Worm (Caenorhabditis elegans) whole organism, L1 larva: ENCODE results near the gene nhr-205.
A peak's percentile ranks its signal among the peaks of the same experiment; 100 is the strongest.

Experiments
- F16B12.6 ChIP-seq: fragments of 150-350 bp; optimal IDR thresholded peaks from 2 replicates; lab custom pipeline; 2014; ENCODE audit warnings: missing biosample characterization, missing genetic modification characterization
- aha-1 ChIP-seq: fragments of 150-350 bp; optimal IDR thresholded peaks from 2 replicates; lab custom pipeline; 2014; ENCODE audit warnings: missing biosample characterization, missing genetic modification characterization
- aly-2 ChIP-seq: fragments of 150-350 bp; optimal IDR thresholded peaks from 2 replicates; lab custom pipeline; 2014; ENCODE audit warnings: missing biosample characterization, missing genetic modification characterization
- ama-1 ChIP-seq: fragments of 150-350 bp; optimal IDR thresholded peaks from 2 replicates; lab custom pipeline; 2014
- blmp-1 ChIP-seq: fragments of 150-350 bp; optimal IDR thresholded peaks from 2 replicates; lab custom pipeline; 2014; ENCODE audit warnings: missing biosample characterization, missing genetic modification characterization
- ceh-88 ChIP-seq: fragments of 200-800 bp; sonication (Bioruptor generic); IDR thresholded peaks from 2 replicates; pipeline ENCODE4 v1.3.6; 2022; ENCODE audit warnings: missing genetic modification characterization, missing compliant biosample characterization
- ces-1 ChIP-seq: fragments of 150-350 bp; optimal IDR thresholded peaks from 2 replicates; lab custom pipeline; 2014; ENCODE audit warnings: missing biosample characterization, missing genetic modification reagents, missing genetic modification characterization
- dpl-1 ChIP-seq, 3 experiments: fragments of 150-350 bp in 2 of 3; sonication (generic microtip) in 1 of 3; optimal IDR thresholded peaks; 2 replicates each; lab custom pipeline; 2014 to 2017; ENCODE audit warnings: missing biosample characterization in 3 of 3, missing genetic modification characterization in 3 of 3, missing genetic modification reagents in 3 of 3
- dsc-1 ChIP-seq: sonication (generic microtip); optimal IDR thresholded peaks from 2 replicates; lab custom pipeline; 2016; ENCODE audit warnings: mild to moderate bottlenecking, missing genetic modification characterization, missing compliant biosample characterization
- efl-1 ChIP-seq, 4 experiments: fragments of 150-350 bp; optimal IDR thresholded peaks in 3 of 4; peaks in 1 of 4; 1 replicate in 1 of 4; 2 replicates in 3 of 4; lab custom pipeline; 2014; ENCODE audit warnings: missing biosample characterization in 2 of 4, missing genetic modification characterization in 2 of 4, missing genetic modification reagents in 2 of 4
- egl-13 ChIP-seq: sonication (generic microtip); optimal IDR thresholded peaks from 2 replicates; lab custom pipeline; 2016; ENCODE audit warnings: missing genotype, missing genetic modification reagents, missing genetic modification characterization, missing compliant biosample characterization
- elt-3 ChIP-seq, 6 experiments: fragments of 150-350 bp in 1 of 6; sonication (generic microtip); optimal IDR thresholded peaks; 2 replicates each; lab custom pipeline; 2017 to 2018; ENCODE audit warnings: missing biosample characterization in 6 of 6, missing genetic modification characterization in 6 of 6, inconsistent platforms in 1 of 6
- ets-5 ChIP-seq: fragments of 200-800 bp; sonication (Bioruptor generic); IDR thresholded peaks from 2 replicates; pipeline ENCODE4 v1.3.6; 2022; ENCODE audit warnings: missing genetic modification characterization, missing compliant biosample characterization
- fkh-4 ChIP-seq: sonication (generic microtip); optimal IDR thresholded peaks from 2 replicates; lab custom pipeline; 2016; ENCODE audit warnings: missing compliant biosample characterization, missing genetic modification characterization, borderline replicate concordance
- grh-1 ChIP-seq: fragments of 200-800 bp; sonication (Bioruptor generic); IDR thresholded peaks from 2 replicates; pipeline ENCODE4 v1.3.6; 2022; ENCODE audit warnings: missing genetic modification reagents, missing genetic modification characterization, missing compliant biosample characterization
- hlh-17 ChIP-seq: fragments of 200-800 bp; sonication (Bioruptor generic); optimal IDR thresholded peaks from 2 replicates; lab custom pipeline; 2018; ENCODE audit warnings: missing genetic modification characterization, mild to moderate bottlenecking, missing compliant biosample characterization, moderate library complexity, borderline replicate concordance
- lin-14 ChIP-seq: fragments of 200-800 bp; sonication (Bioruptor generic); optimal IDR thresholded peaks from 2 replicates; lab custom pipeline; 2018; ENCODE audit warnings: mild to moderate bottlenecking, missing genetic modification characterization, moderate library complexity, missing compliant biosample characterization
- lin-39 ChIP-seq: fragments of 150-350 bp; optimal IDR thresholded peaks from 2 replicates; lab custom pipeline; 2014; ENCODE audit warnings: missing biosample characterization, missing genetic modification reagents, missing genetic modification characterization
- lsy-2 ChIP-seq, 2 experiments: fragments of 150-350 bp; optimal IDR thresholded peaks; 2 replicates each; lab custom pipeline; 2014; ENCODE audit warnings: missing biosample characterization in 2 of 2, missing genetic modification characterization in 2 of 2
- mef-2 ChIP-seq: fragments of 150-350 bp; optimal IDR thresholded peaks from 2 replicates; lab custom pipeline; 2014; ENCODE audit warnings: missing biosample characterization, missing genetic modification characterization
- mep-1 ChIP-seq: fragments of 150-350 bp; optimal IDR thresholded peaks from 2 replicates; lab custom pipeline; 2014; ENCODE audit warnings: missing biosample characterization, missing genetic modification characterization
- nhr-20 ChIP-seq: sonication (generic microtip); optimal IDR thresholded peaks from 2 replicates; lab custom pipeline; 2016; ENCODE audit warnings: mild to moderate bottlenecking, missing genetic modification characterization, missing compliant biosample characterization
- nhr-71 ChIP-seq: sonication (generic microtip); optimal IDR thresholded peaks from 2 replicates; lab custom pipeline; 2016; ENCODE audit warnings: mild to moderate bottlenecking, missing genetic modification characterization, moderate library complexity, missing compliant biosample characterization
- nhr-76 ChIP-seq: sonication (generic microtip); optimal IDR thresholded peaks from 2 replicates; lab custom pipeline; 2017; ENCODE audit warnings: missing biosample characterization, missing genetic modification characterization
- nhr-85 ChIP-seq: sonication (generic microtip); peaks from one replicate; lab custom pipeline; 2016; ENCODE audit warnings: missing genetic modification characterization, inconsistent platforms, missing compliant biosample characterization
- pag-3 ChIP-seq: sonication (generic microtip); optimal IDR thresholded peaks from 2 replicates; lab custom pipeline; 2017; ENCODE audit warnings: missing genetic modification characterization, mild to moderate bottlenecking, missing compliant biosample characterization, antibody characterized with exemption, borderline replicate concordance; ENCODE audit not compliant: insufficient read depth
- rnt-1 ChIP-seq: sonication (generic microtip); optimal IDR thresholded peaks from 2 replicates; lab custom pipeline; 2016; ENCODE audit warnings: mild to moderate bottlenecking, missing genetic modification characterization, moderate library complexity, missing compliant biosample characterization
- skn-1 ChIP-seq: fragments of 150-350 bp; optimal IDR thresholded peaks from 2 replicates; lab custom pipeline; 2014; ENCODE audit warnings: missing biosample characterization, missing genetic modification characterization
- snpc-4 ChIP-seq: fragments of 150-350 bp; optimal IDR thresholded peaks from 2 replicates; lab custom pipeline; 2014; ENCODE audit warnings: missing biosample characterization, missing genetic modification characterization
- snu-23 ChIP-seq: sonication (generic microtip); optimal IDR thresholded peaks from 2 replicates; lab custom pipeline; 2016; ENCODE audit warnings: missing genetic modification characterization, missing compliant biosample characterization
- sox-4 ChIP-seq: sonication (generic microtip); optimal IDR thresholded peaks from 2 replicates; lab custom pipeline; 2016; ENCODE audit warnings: missing genetic modification characterization, missing compliant biosample characterization
- tbx-2 ChIP-seq: sonication (generic microtip); optimal IDR thresholded peaks from 2 replicates; lab custom pipeline; 2016; ENCODE audit warnings: missing genetic modification characterization, missing compliant biosample characterization
- unc-130 ChIP-seq: fragments of 150-350 bp; optimal IDR thresholded peaks from 2 replicates; lab custom pipeline; 2017; ENCODE audit warnings: missing biosample characterization, missing genetic modification characterization, inconsistent platforms
- unc-62 ChIP-seq: fragments of 150-350 bp; optimal IDR thresholded peaks from 2 replicates; lab custom pipeline; 2014; ENCODE audit warnings: missing biosample characterization, missing genetic modification reagents, missing genetic modification characterization
- unc-86 ChIP-seq: sonication (generic microtip); optimal IDR thresholded peaks from 2 replicates; lab custom pipeline; 2016; ENCODE audit warnings: missing genetic modification characterization, missing compliant biosample characterization
- vab-15 ChIP-seq: sonication (generic microtip); optimal IDR thresholded peaks from 2 replicates; lab custom pipeline; 2017; ENCODE audit warnings: missing genotype, mild to moderate bottlenecking, missing genetic modification characterization, missing compliant biosample characterization
- zag-1 ChIP-seq: fragments of 150-350 bp; optimal IDR thresholded peaks from 2 replicates; lab custom pipeline; 2014; ENCODE audit warnings: missing biosample characterization, missing genetic modification characterization
- ztf-4 ChIP-seq: fragments of 150-350 bp; optimal IDR thresholded peaks from 2 replicates; lab custom pipeline; 2014; ENCODE audit warnings: missing biosample characterization, missing genetic modification characterization

nhr-205 gene

ce11 chrV:10065679-10066078, 15.9 kb downstream of the nhr-205 start:
- TF ChIP-seq elt-3 (tag; optimal IDR thresholded peaks at IDR 0.05; lab: Kevin White, UChicago) (no peak), ztf-4 (no peak), snpc-4 (tag; lab: Kevin White, UChicago) (no peak), dsc-1 (tag; lab: Kevin White, UChicago) (peak; percentile 93), fkh-4 (tag; lab: Kevin White, UChicago) (peak; percentile 84)

- no peak for TF ChIP-seq skn-1
- no peak for TF ChIP-seq fkh-4 (tag; lab: Kevin White, UChicago)
- TF ChIP-seq ceh-88 (GFP tag; lab: Robert Waterston, UW): no peak
- TF ChIP-seq unc-130: no peak
- no peak for TF ChIP-seq vab-15 (tag; lab: Kevin White, UChicago)
- TF ChIP-seq, all 84 proteins: peak for 0
Measured at ce11 chrV:10064221-10064620, 17.4 kb downstream of the nhr-205 start, which contains the start of gene fipr-13. fipr-13 (plus strand) TSS chrV:10064521.

DNA sequence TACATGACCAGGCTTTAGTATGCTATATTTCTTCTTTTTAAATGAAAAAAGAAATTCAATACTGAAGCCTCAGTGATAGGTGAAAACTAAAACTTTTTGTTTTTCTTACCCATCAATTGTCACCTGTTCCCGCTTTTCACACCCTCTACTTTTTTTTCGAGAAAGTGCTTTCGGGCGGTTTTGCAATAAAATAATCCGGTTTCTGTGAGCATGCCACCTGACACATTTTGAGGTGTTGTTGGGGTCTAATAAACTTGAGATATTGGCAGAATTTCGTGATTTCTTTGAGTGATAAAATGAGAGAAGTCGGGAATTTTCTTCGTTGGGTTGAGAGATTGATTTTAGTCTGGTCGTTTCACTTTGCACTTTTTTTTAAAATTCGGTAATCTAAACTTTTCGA, 21.5 kb downstream of the nhr-205 start:
- TF ChIP-seq ceh-88 (GFP tag; lab: Robert Waterston, UW): no peak
- no peak for TF ChIP-seq sox-4 (tag; lab: Kevin White, UChicago)
- no peak for TF ChIP-seq dpl-1 (GFP tag; optimal IDR thresholded peaks at IDR 0.05; lab: Kevin White, UChicago)
- no peak for TF ChIP-seq aly-2
- peak; percentile 57 for TF ChIP-seq rnt-1 (tag; lab: Kevin White, UChicago)
- TF ChIP-seq ces-1 (GFP tag; lab: Kevin White, UChicago): no peak
- TF ChIP-seq lsy-2 (tag; optimal IDR thresholded peaks at IDR 0.05; lab: Kevin White, UChicago): peak in 1 of 2 experiments; percentile 27
- no peak for TF ChIP-seq unc-62
- no peak for TF ChIP-seq unc-86 (tag; lab: Kevin White, UChicago)
- TF ChIP-seq lin-14 (GFP tag; lab: Kevin White, UChicago): peak; percentile 51
- TF ChIP-seq mef-2 (tag; lab: Kevin White, UChicago): no peak
- TF ChIP-seq nhr-71: peak; percentile 36
- TF ChIP-seq lin-39 (tag; lab: Kevin White, UChicago): peak; percentile 41
- TF ChIP-seq hlh-17 (GFP tag; lab: Kevin White, UChicago): no peak
- TF ChIP-seq nhr-85 (tag; lab: Kevin White, UChicago): no peak
- TF ChIP-seq snu-23 (GFP tag; lab: Kevin White, UChicago): peak; percentile 7
- peak; percentile 49 for TF ChIP-seq pag-3
- no peak for TF ChIP-seq ets-5 (GFP tag; lab: Robert Waterston, UW)
- TF ChIP-seq ztf-4: no peak
- no peak for TF ChIP-seq aha-1 (tag; lab: Kevin White, UChicago)
- TF ChIP-seq, all 84 proteins: peak for 7

DNA sequence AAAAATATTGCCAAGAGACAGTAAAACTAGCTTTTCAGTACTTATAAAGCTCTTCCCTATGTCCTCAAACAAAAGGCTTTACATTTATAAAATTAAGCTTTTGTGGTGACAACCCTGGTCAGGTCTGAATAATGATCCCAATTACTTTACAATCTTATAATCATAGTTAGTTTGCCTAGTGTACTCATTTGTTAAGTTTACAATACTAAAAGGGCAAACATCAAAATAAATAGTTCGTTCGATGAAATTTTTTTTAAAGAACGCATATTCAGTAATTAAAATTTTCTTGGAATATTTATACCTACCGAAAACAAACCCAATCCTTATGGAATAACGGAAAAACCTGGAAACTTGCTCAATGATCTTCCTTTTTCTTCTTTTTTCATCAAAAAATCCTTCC, 22.8 kb downstream of the nhr-205 start:
- no peak for TF ChIP-seq pag-3

DNA sequence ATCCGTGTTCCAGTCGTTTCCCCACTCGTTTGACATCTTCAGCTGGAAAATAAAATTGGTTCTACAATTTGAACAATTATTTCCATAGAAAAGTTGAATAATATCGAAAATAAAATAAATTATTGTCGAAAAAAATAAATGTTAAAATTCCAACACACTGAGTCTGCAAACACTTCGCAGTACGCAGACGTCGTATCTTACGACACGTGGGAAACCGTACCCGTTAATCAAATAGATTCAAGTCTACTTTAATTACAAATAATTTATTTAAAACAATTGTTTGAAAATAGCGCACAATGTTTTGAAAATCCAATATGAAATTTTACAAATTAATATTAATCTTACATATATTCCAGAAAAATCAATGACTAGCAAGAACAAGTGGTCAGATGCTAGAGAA, 26.7 kb downstream of the nhr-205 start, which contains the start of gene yif-1:
TSS of gene yif-1 (minus strand) at position 42 of the 400 bp plus-strand sequence.
- TF ChIP-seq tbx-2 (no peak), skn-1 (peak; percentile 11), dpl-1 (GFP tag; optimal IDR thresholded peaks at IDR 0.05; lab: Kevin White, UChicago) (peak in 2 of 3 experiments; percentile 30 to 54), nhr-76 (tag; lab: Kevin White, UChicago) (no peak), egl-13 (tag; lab: Kevin White, UChicago) (no peak), grh-1 (GFP tag; lab: Robert Waterston, UW) (no peak), mep-1 (tag; lab: Kevin White, UChicago) (peak; percentile 58), F16B12.6 (tag; lab: Kevin White, UChicago) (peak; percentile 82), snu-23 (GFP tag; lab: Kevin White, UChicago) (peak; percentile 24), lin-14 (GFP tag; lab: Kevin White, UChicago) (peak; percentile 15), zag-1 (tag; lab: Kevin White, UChicago) (no peak), blmp-1 (tag; lab: Kevin White, UChicago) (peak; percentile 19), nhr-20 (tag; lab: Kevin White, UChicago) (peak; percentile 15), lsy-2 (tag; optimal IDR thresholded peaks at IDR 0.05; lab: Kevin White, UChicago) (peak; percentile 58 to 93), ama-1 (lab: Kevin White, UChicago) (no peak), efl-1 (optimal IDR thresholded peaks at IDR 0.05; lab: Kevin White, UChicago) (peak; percentile 23 to 34), efl-1 (GFP tag; optimal IDR thresholded peaks at IDR 0.05 in 1 of 2; lab: Kevin White, UChicago) (peak; percentile 31 to 90), nhr-71 (peak; percentile 43)
